Worm (Caenorhabditis elegans) whole organism, young adult: ENCODE data around the gene msp-10.
A peak's percentile ranks its signal among the peaks of the same experiment; 100 is the strongest.

ENCODE experiments used
- B0336.3 ChIP-seq: fragments of 200-800 bp; sonication (Bioruptor generic); IDR thresholded peaks from 2 replicates; pipeline ENCODE4 v1.3.6; 2022; ENCODE audit warnings: missing genetic modification characterization, missing compliant biosample characterization
- C17E4.6 ChIP-seq: fragments of 200-800 bp; sonication (Bioruptor generic); IDR thresholded peaks from 2 replicates; pipeline ENCODE4 v1.3.6; 2022; ENCODE audit warnings: missing genetic modification reagents, missing genetic modification characterization, missing compliant biosample characterization
- F39B2.1 ChIP-seq: fragments of 200-800 bp; sonication (Bioruptor generic); IDR thresholded peaks from 2 replicates; pipeline ENCODE4 v1.3.6; 2022; ENCODE audit warnings: missing genetic modification reagents, missing genetic modification characterization, missing compliant biosample characterization
- F49E8.2 ChIP-seq: sonication (generic microtip); optimal IDR thresholded peaks from 3 replicates; lab custom pipeline; 2017; ENCODE audit warnings: missing genetic modification characterization, mild to moderate bottlenecking, missing compliant biosample characterization, antibody characterized with exemption, moderate library complexity; ENCODE audit not compliant: insufficient read depth
- T07F8.4 ChIP-seq: sonication (generic microtip); optimal IDR thresholded peaks from 2 replicates; lab custom pipeline; 2016; ENCODE audit warnings: mild to moderate bottlenecking, missing genetic modification characterization, moderate library complexity, missing compliant biosample characterization
- Y56A3A.18 ChIP-seq: fragments of 200-800 bp; sonication (Bioruptor generic); IDR thresholded peaks from 2 replicates; pipeline ENCODE4 v1.3.6; 2022; ENCODE audit warnings: missing genetic modification reagents, missing genetic modification characterization, missing compliant biosample characterization
- Y79H2A.3 ChIP-seq: fragments of 200-800 bp; sonication (Bioruptor generic); conservative IDR thresholded peaks from 2 replicates; pipeline ENCODE4 v1.3.6; 2022; ENCODE audit warnings: missing genetic modification reagents, missing genetic modification characterization, missing compliant biosample characterization
- Y95B8A.8 ChIP-seq: fragments of 200-800 bp; sonication (Bioruptor generic); IDR thresholded peaks from 2 replicates; pipeline ENCODE4 v1.3.6; 2022; ENCODE audit warnings: missing genetic modification reagents, missing genetic modification characterization, missing compliant biosample characterization
- aptf-3 ChIP-seq: fragments of 200-800 bp; sonication (Bioruptor generic); IDR thresholded peaks from 2 replicates; pipeline ENCODE4 v1.3.6; 2022; ENCODE audit warnings: missing genetic modification characterization, missing compliant biosample characterization
- atf-7 ChIP-seq: sonication (generic microtip); optimal IDR thresholded peaks from 2 replicates; lab custom pipeline; 2017; ENCODE audit warnings: mild to moderate bottlenecking, missing genetic modification characterization, missing compliant biosample characterization
- attf-3 ChIP-seq: fragments of 200-800 bp; sonication (Bioruptor generic); conservative IDR thresholded peaks from 2 replicates; pipeline ENCODE4 v1.3.6; 2022; ENCODE audit warnings: missing genetic modification reagents, missing genetic modification characterization, missing compliant biosample characterization
- cebp-1 ChIP-seq, 2 experiments: fragments of 200-800 bp in 1 of 2; sonication (Bioruptor generic) in 1 of 2; sonication (generic microtip) in 1 of 2; IDR thresholded peaks in 1 of 2; optimal IDR thresholded peaks in 1 of 2; 2 replicates each; pipeline versions ENCODE4 v1.3.6 to Lab custom; 2017 to 2022; ENCODE audit warnings: missing compliant biosample characterization in 2 of 2, missing genetic modification characterization in 2 of 2, mild to moderate bottlenecking in 1 of 2, missing genetic modification reagents in 1 of 2, moderate library complexity in 1 of 2
- ceh-100 ChIP-seq: fragments of 200-800 bp; sonication (Bioruptor generic); IDR thresholded peaks from 2 replicates; pipeline ENCODE4 v1.3.6; 2022; ENCODE audit warnings: missing genetic modification reagents, missing genetic modification characterization, missing compliant biosample characterization
- egl-18 ChIP-seq: fragments of 200-800 bp; sonication (Bioruptor generic); IDR thresholded peaks from 2 replicates; pipeline ENCODE4 v1.3.6; 2022; ENCODE audit warnings: missing genetic modification reagents, missing genetic modification characterization, missing compliant biosample characterization
- hlh-26 ChIP-seq: fragments of 200-800 bp; sonication (Bioruptor generic); conservative IDR thresholded peaks from 2 replicates; pipeline ENCODE4 v1.3.6; 2022; ENCODE audit warnings: missing genetic modification reagents, missing genetic modification characterization, missing compliant biosample characterization
- hmg-20 ChIP-seq: fragments of 200-800 bp; sonication (Bioruptor generic); IDR thresholded peaks from 2 replicates; pipeline ENCODE4 v1.3.6; 2022; ENCODE audit warnings: missing genetic modification reagents, missing genetic modification characterization, missing compliant biosample characterization
- hrde-1 ChIP-seq: sonication (generic microtip); optimal IDR thresholded peaks from 2 replicates; lab custom pipeline; 2016; ENCODE audit warnings: missing genetic modification characterization, mild to moderate bottlenecking, missing compliant biosample characterization, moderate library complexity, missing genotype, missing genetic modification reagents, borderline replicate concordance
- lag-1 ChIP-seq: fragments of 200-800 bp; sonication (Bioruptor generic); IDR thresholded peaks from 2 replicates; pipeline ENCODE4 v1.3.6; 2022; ENCODE audit warnings: missing genetic modification reagents, missing genetic modification characterization, missing compliant biosample characterization
- let-526 ChIP-seq: fragments of 200-800 bp; sonication (Bioruptor generic); IDR thresholded peaks from 2 replicates; pipeline ENCODE4 v1.3.6; 2022; ENCODE audit warnings: missing genetic modification reagents, missing genetic modification characterization, missing compliant biosample characterization
- madf-6 ChIP-seq: fragments of 200-800 bp; sonication (Bioruptor generic); IDR thresholded peaks from 2 replicates; pipeline ENCODE4 v1.3.6; 2022; ENCODE audit warnings: missing genetic modification reagents, missing genetic modification characterization, missing compliant biosample characterization
- nfyb-1 ChIP-seq: fragments of 200-800 bp; sonication (Bioruptor generic); IDR thresholded peaks from 2 replicates; pipeline ENCODE4 v1.3.6; 2022; ENCODE audit warnings: missing genetic modification reagents, missing genetic modification characterization, missing compliant biosample characterization
- nhr-90 ChIP-seq: sonication (generic microtip); optimal IDR thresholded peaks from 2 replicates; lab custom pipeline; 2016; ENCODE audit warnings: missing genotype, mild to moderate bottlenecking, missing genetic modification characterization, missing compliant biosample characterization
- repo-1 ChIP-seq: sonication (generic microtip); optimal IDR thresholded peaks from 2 replicates; lab custom pipeline; 2017; ENCODE audit warnings: mild to moderate bottlenecking, missing genetic modification characterization, missing compliant biosample characterization
- rpc-1 ChIP-seq, 2 experiments: fragments of 150-350 bp in 1 of 2; sonication (generic microtip) in 1 of 2; optimal IDR thresholded peaks; 2 replicates each; lab custom pipeline; 2014 to 2018; ENCODE audit warnings: missing biosample characterization in 1 of 2, missing genetic modification characterization in 1 of 2, missing genetic modification reagents in 1 of 2, missing genotype in 1 of 2
- sdz-38 ChIP-seq: sonication (generic microtip); optimal IDR thresholded peaks from 2 replicates; lab custom pipeline; 2016; ENCODE audit warnings: missing genotype, missing genetic modification characterization, missing compliant biosample characterization
- snpc-1.3 ChIP-seq: sonication (generic microtip); optimal IDR thresholded peaks from 2 replicates; lab custom pipeline; 2017; ENCODE audit warnings: missing genetic modification characterization, mild to moderate bottlenecking, missing compliant biosample characterization, antibody characterized with exemption, moderate library complexity, missing genotype, missing genetic modification reagents; ENCODE audit not compliant: insufficient read depth
- snpc-3.4 ChIP-seq: sonication (generic microtip); optimal IDR thresholded peaks from 2 replicates; lab custom pipeline; 2017; ENCODE audit warnings: missing genetic modification characterization, mild to moderate bottlenecking, missing compliant biosample characterization, antibody characterized with exemption, moderate library complexity, missing genotype, missing genetic modification reagents
- sptf-2 ChIP-seq: fragments of 200-800 bp; sonication (Bioruptor generic); optimal IDR thresholded peaks from 2 replicates; lab custom pipeline; 2018; ENCODE audit warnings: mild to moderate bottlenecking, missing genetic modification characterization, missing compliant biosample characterization
- tbx-9 ChIP-seq: sonication (generic microtip); optimal IDR thresholded peaks from 2 replicates; lab custom pipeline; 2016; ENCODE audit warnings: borderline replicate concordance, missing genetic modification characterization, inconsistent platforms, missing compliant biosample characterization
- unc-130 ChIP-seq: sonication (generic microtip); optimal IDR thresholded peaks from 2 replicates; lab custom pipeline; 2016; ENCODE audit warnings: missing genetic modification reagents, missing genetic modification characterization, missing compliant biosample characterization
- unc-62 ChIP-seq: fragments of 150-350 bp; optimal IDR thresholded peaks from 2 replicates; lab custom pipeline; 2014; ENCODE audit warnings: missing biosample characterization, missing genetic modification reagents, missing genetic modification characterization
- xnd-1 ChIP-seq: sonication (generic microtip); optimal IDR thresholded peaks from 2 replicates; lab custom pipeline; 2016; ENCODE audit warnings: missing genotype, missing genetic modification reagents, missing genetic modification characterization, missing compliant biosample characterization
- zim-3 ChIP-seq: sonication (generic microtip); optimal IDR thresholded peaks from 2 replicates; lab custom pipeline; 2017; ENCODE audit warnings: mild to moderate bottlenecking, missing genetic modification characterization, moderate library complexity, missing compliant biosample characterization
- ztf-28 ChIP-seq: fragments of 200-800 bp; sonication (Bioruptor generic); IDR thresholded peaks from 2 replicates; pipeline ENCODE4 v1.3.6; 2022; ENCODE audit warnings: missing genetic modification reagents, missing genetic modification characterization, missing compliant biosample characterization
- ztf-3 ChIP-seq: fragments of 200-800 bp; sonication (Bioruptor generic); optimal IDR thresholded peaks from 2 replicates; lab custom pipeline; 2018; ENCODE audit warnings: mild to moderate bottlenecking, missing genetic modification characterization, missing compliant biosample characterization
- ztf-6 ChIP-seq: fragments of 200-800 bp; sonication (Bioruptor generic); IDR thresholded peaks from 2 replicates; pipeline ENCODE4 v1.3.6; 2022; ENCODE audit warnings: missing genetic modification reagents, missing genetic modification characterization, missing compliant biosample characterization

msp-10 gene

ce11 chrIV:9825196-9825744 is 12.2 kb upstream of the msp-10 start, which contains the start of gene mtr-4 (continued):
- TF ChIP-seq nfyb-1 (GFP tag; lab: Robert Waterston, UW) = no peak
- TF ChIP-seq B0336.3 (GFP tag; lab: Robert Waterston, UW) = 0 out of 2 replicates have a peak, but pooled peaks have one; percentile 34
- TF ChIP-seq repo-1 (tag; lab: Kevin White, UChicago) = no peak
- TF ChIP-seq Y56A3A.18 = no peak
- TF ChIP-seq lag-1 (GFP tag; lab: Robert Waterston, UW) = no peak
- TF ChIP-seq sdz-38 = no peak
- no peak for TF ChIP-seq ztf-3 (GFP tag; lab: Kevin White, UChicago)
- peak; percentile 8 for TF ChIP-seq snpc-1.3 (tag; lab: Kevin White, UChicago)
- peak; percentile 47 for TF ChIP-seq F49E8.2
- no peak for TF ChIP-seq nhr-90 (tag; lab: Kevin White, UChicago)
- no peak for TF ChIP-seq aptf-3
- TF ChIP-seq hrde-1 = no peak
- no peak for TF ChIP-seq atf-7 (tag; lab: Kevin White, UChicago)
- peak; percentile 40 for TF ChIP-seq attf-3 (GFP tag; lab: Robert Waterston, UW)
- no peak for TF ChIP-seq hmg-20 (GFP tag; lab: Robert Waterston, UW)
- no peak for TF ChIP-seq tbx-9 (tag; lab: Kevin White, UChicago)
- no peak for TF ChIP-seq let-526 (GFP tag; lab: Robert Waterston, UW)
- peak; percentile 43 for TF ChIP-seq ceh-100
- TF ChIP-seq unc-62 (GFP tag; lab: Kevin White, UChicago) = no peak
- no peak for TF ChIP-seq Y79H2A.3 (GFP tag; lab: Robert Waterston, UW)
- TF ChIP-seq hlh-26 = no peak
- TF ChIP-seq madf-6 (GFP tag; lab: Robert Waterston, UW) = peak; percentile 96
- peak; percentile 93 for TF ChIP-seq xnd-1 (tag; lab: Kevin White, UChicago)
- 0 out of 2 replicates have a peak, but pooled peaks have one; percentile 74 for TF ChIP-seq Y95B8A.8 (GFP tag; lab: Robert Waterston, UW)
- TF ChIP-seq ztf-28 (GFP tag; lab: Robert Waterston, UW) = no peak
- TF ChIP-seq rpc-1 (optimal IDR thresholded peaks at IDR 0.05; lab: Kevin White, UChicago) = no peak
- TF ChIP-seq rpc-1 (tag; optimal IDR thresholded peaks at IDR 0.05; lab: Kevin White, UChicago) = no peak
- TF ChIP-seq ztf-6 = no peak
- TF ChIP-seq zim-3 (tag; lab: Kevin White, UChicago) = no peak
- TF ChIP-seq egl-18 (GFP tag; lab: Robert Waterston, UW) = no peak
- TF ChIP-seq, all 124 proteins: peak for 32

- TF ChIP-seq F39B2.1 (GFP tag; lab: Robert Waterston, UW) (no peak), unc-130 (GFP tag; lab: Kevin White, UChicago) (no peak), ceh-100 (no peak), Y56A3A.18 (no peak), C17E4.6 (GFP tag; lab: Robert Waterston, UW) (no peak), snpc-3.4 (no peak), cebp-1 (GFP tag; IDR thresholded peaks at IDR 0.05; lab: Robert Waterston, UW) (no peak), cebp-1 (tag; optimal IDR thresholded peaks at IDR 0.05; lab: Kevin White, UChicago) (no peak), T07F8.4 (no peak), ztf-3 (GFP tag; lab: Kevin White, UChicago) (no peak), Y79H2A.3 (GFP tag; lab: Robert Waterston, UW) (no peak), sptf-2 (GFP tag; lab: Kevin White, UChicago) (no peak)
- TF ChIP-seq, all 124 proteins: peak for 0
Observed at ce11 chrIV:9832586-9832985, 4.9 kb upstream of the msp-10 start, which contains the start of gene kin-21. Gene kin-21 (plus strand): TSS chrIV:9832886.
